Fruit fly (Drosophila melanogaster) whole organism, embryonic: ENCODE measurements around the gene Ts.

Experiments used
- BEAF-32 ChIP-seq: fragments of 200-800 bp; sonication (Bioruptor generic); optimal IDR thresholded peaks from 3 replicates; lab custom pipeline; 2017; ENCODE audit warnings: missing biosample characterization, missing genetic modification characterization, mild to moderate bottlenecking, moderate library complexity, missing genetic modification reagents
- Blimp-1 ChIP-seq: fragments of 200-800 bp; sonication (Bioruptor generic); optimal IDR thresholded peaks from 3 replicates; lab custom pipeline; 2018; ENCODE audit warnings: missing biosample characterization, missing genetic modification characterization, mild to moderate bottlenecking, moderate library complexity, missing genetic modification reagents
- CG10267 ChIP-seq: fragments of 200-800 bp; sonication (Bioruptor generic); optimal IDR thresholded peaks from 2 replicates; lab custom pipeline; 2018; ENCODE audit warnings: missing biosample characterization, mild to moderate bottlenecking, missing genetic modification characterization, moderate library complexity
- CG10321 ChIP-seq: fragments of 200-800 bp; sonication (Bioruptor generic); IDR thresholded peaks from 2 replicates; pipeline ENCODE4 v1.3.6; 2022; ENCODE audit warnings: missing biosample characterization, missing genetic modification characterization
- CG11456 ChIP-seq: fragments of 200-800 bp; sonication (Bioruptor generic); IDR thresholded peaks from 3 replicates; pipeline ENCODE4 v1.3.6; 2022; ENCODE audit warnings: missing biosample characterization, missing genetic modification characterization
- CG11723 ChIP-seq: fragments of 200-800 bp; sonication (Bioruptor generic); optimal IDR thresholded peaks from 2 replicates; lab custom pipeline; 2017; ENCODE audit warnings: missing biosample characterization, mild to moderate bottlenecking, missing genetic modification characterization
- CG12299 ChIP-seq: fragments of 200-800 bp; sonication (Bioruptor generic); optimal IDR thresholded peaks from 2 replicates; lab custom pipeline; 2018; ENCODE audit warnings: missing biosample characterization, mild to moderate bottlenecking, missing genetic modification characterization
- CG14710 ChIP-seq: fragments of 200-800 bp; sonication (Bioruptor generic); optimal IDR thresholded peaks from 3 replicates; lab custom pipeline; 2019; ENCODE audit warnings: missing biosample characterization, mild to moderate bottlenecking, missing genetic modification characterization, moderate library complexity
- CG1603 ChIP-seq: fragments of 200-800 bp; sonication (Bioruptor generic); optimal IDR thresholded peaks from 2 replicates; lab custom pipeline; 2019; ENCODE audit warnings: missing biosample characterization, mild to moderate bottlenecking, missing genetic modification characterization, moderate library complexity
- CG16863 ChIP-seq: fragments of 200-800 bp; sonication (Bioruptor generic); optimal IDR thresholded peaks from 3 replicates; lab custom pipeline; 2016; ENCODE audit warnings: missing biosample characterization, missing genetic modification characterization
- CG17328 ChIP-seq: fragments of 200-800 bp; sonication (Bioruptor generic); IDR thresholded peaks from 2 replicates; pipeline ENCODE4 v1.3.6; 2022; ENCODE audit warnings: missing biosample characterization, missing genetic modification characterization
- CG1792 ChIP-seq: fragments of 200-800 bp; sonication (Bioruptor generic); optimal IDR thresholded peaks from 2 replicates; lab custom pipeline; 2016; ENCODE audit warnings: missing biosample characterization, missing genetic modification characterization
- CG1832 ChIP-seq: fragments of 200-800 bp; sonication (Bioruptor generic); optimal IDR thresholded peaks from 2 replicates; lab custom pipeline; 2017; ENCODE audit warnings: missing biosample characterization, mild to moderate bottlenecking, missing genetic modification characterization, inconsistent platforms
- CG18764 ChIP-seq: fragments of 200-800 bp; sonication (Bioruptor generic); optimal IDR thresholded peaks from 3 replicates; lab custom pipeline; 2016; ENCODE audit warnings: missing biosample characterization, missing genetic modification characterization
- CG31224 ChIP-seq: fragments of 200-800 bp; sonication (Bioruptor generic); IDR thresholded peaks from 2 replicates; pipeline ENCODE4 v1.3.6; 2022; ENCODE audit warnings: missing biosample characterization, missing genetic modification characterization
- CG32532 ChIP-seq: fragments of 200-800 bp; sonication (Bioruptor generic); IDR thresholded peaks from 2 replicates; pipeline ENCODE4 v1.3.6; 2022; ENCODE audit warnings: missing biosample characterization, missing genetic modification characterization
- CG3838 ChIP-seq: fragments of 200-800 bp; sonication (Bioruptor generic); optimal IDR thresholded peaks from 3 replicates; lab custom pipeline; 2016; ENCODE audit warnings: missing biosample characterization, missing genetic modification characterization
- CG6272 ChIP-seq: fragments of 200-800 bp; sonication (Bioruptor generic); IDR thresholded peaks from 2 replicates; pipeline ENCODE4 v1.3.6; 2022; ENCODE audit warnings: missing biosample characterization, missing genetic modification characterization
- CG7963 ChIP-seq: fragments of 200-800 bp; sonication (Bioruptor generic); IDR thresholded peaks from 3 replicates; pipeline ENCODE4 v1.3.6; 2022; ENCODE audit warnings: missing biosample characterization, missing genetic modification characterization; ENCODE audit not compliant: partially characterized antibody
- CG9727 ChIP-seq: fragments of 200-800 bp; sonication (Bioruptor generic); optimal IDR thresholded peaks from 3 replicates; lab custom pipeline; 2017; ENCODE audit warnings: missing biosample characterization, mild to moderate bottlenecking, missing genetic modification characterization
- CG9797 ChIP-seq: fragments of 200-800 bp; sonication (Bioruptor generic); optimal IDR thresholded peaks from 3 replicates; lab custom pipeline; 2018; ENCODE audit warnings: missing biosample characterization, mild to moderate bottlenecking, missing genetic modification characterization
- Doc3 ChIP-seq: fragments of 200-800 bp; sonication (Bioruptor generic); IDR thresholded peaks from 3 replicates; pipeline ENCODE4 v1.3.6; 2022; ENCODE audit warnings: missing biosample characterization, missing genetic modification characterization; ENCODE audit not compliant: partially characterized antibody
- Dp ChIP-seq: fragments of 200-800 bp; sonication (Bioruptor generic); optimal IDR thresholded peaks from 2 replicates; lab custom pipeline; 2018; ENCODE audit warnings: missing biosample characterization, mild to moderate bottlenecking, missing genetic modification characterization, moderate library complexity
- Hmx ChIP-seq: fragments of 200-800 bp; sonication (Bioruptor generic); optimal IDR thresholded peaks from 2 replicates; lab custom pipeline; 2016; ENCODE audit warnings: missing biosample characterization, missing genetic modification characterization
- Jarid2 ChIP-seq: fragments of 200-800 bp; sonication (Bioruptor generic); optimal IDR thresholded peaks from 3 replicates; lab custom pipeline; 2017; ENCODE audit warnings: mild to moderate bottlenecking, missing biosample characterization, missing genetic modification reagents, missing genetic modification characterization
- Nf-YB ChIP-seq: fragments of 200-800 bp; sonication (Bioruptor generic); optimal IDR thresholded peaks from 3 replicates; lab custom pipeline; 2019; ENCODE audit warnings: missing biosample characterization, mild to moderate bottlenecking, missing genetic modification characterization, moderate library complexity
- Oaz ChIP-seq: fragments of 200-800 bp; sonication (Bioruptor generic); IDR thresholded peaks from 2 replicates; pipeline ENCODE4 v1.3.6; 2022; ENCODE audit warnings: missing biosample characterization, missing genetic modification characterization
- Oli ChIP-seq: fragments of 200-800 bp; sonication (Bioruptor generic); optimal IDR thresholded peaks from 2 replicates; lab custom pipeline; 2018; ENCODE audit warnings: missing biosample characterization, mild to moderate bottlenecking, missing genetic modification characterization, moderate library complexity
- PHDP ChIP-seq: fragments of 200-800 bp; sonication (Bioruptor generic); optimal IDR thresholded peaks from 3 replicates; lab custom pipeline; 2018; ENCODE audit warnings: missing biosample characterization, mild to moderate bottlenecking, missing genetic modification characterization, moderate library complexity
- Sox100B ChIP-seq: fragments of 200-800 bp; sonication (Bioruptor generic); optimal IDR thresholded peaks from 3 replicates; lab custom pipeline; 2018; ENCODE audit warnings: missing biosample characterization, mild to moderate bottlenecking, missing genetic modification characterization
- Taf1 ChIP-seq: fragments of 200-800 bp; sonication (Bioruptor generic); IDR thresholded peaks from 2 replicates; pipeline ENCODE4 v1.3.6; 2022; ENCODE audit warnings: missing biosample characterization, missing genetic modification characterization
- Trl ChIP-seq, 3 experiments: fragments of >200 bp in 2 of 3; fragments of 200-800 bp in 1 of 3; sonication (Bioruptor generic) in 1 of 3; optimal IDR thresholded peaks; 2 replicates in 1 of 3; 3 replicates in 2 of 3; lab custom pipeline; 2016 to 2017; ENCODE audit warnings: missing biosample characterization in 1 of 3, missing genetic modification characterization in 1 of 3
- YL-1 ChIP-seq: fragments of 200-800 bp; sonication (Bioruptor generic); optimal IDR thresholded peaks from 3 replicates; lab custom pipeline; 2017; ENCODE audit warnings: missing biosample characterization, mild to moderate bottlenecking, missing genetic modification characterization
- ac ChIP-seq: fragments of 200-800 bp; sonication (Bioruptor generic); optimal IDR thresholded peaks from 3 replicates; lab custom pipeline; 2017; ENCODE audit warnings: missing biosample characterization, mild to moderate bottlenecking, missing genetic modification characterization
- ap ChIP-seq: fragments of 200-800 bp; sonication (Bioruptor generic); IDR thresholded peaks from 2 replicates; pipeline ENCODE4 v1.3.6; 2022; ENCODE audit warnings: missing biosample characterization, missing genetic modification characterization
- corto ChIP-seq: fragments of 200-800 bp; sonication (Bioruptor generic); optimal IDR thresholded peaks from 2 replicates; lab custom pipeline; 2016; ENCODE audit warnings: missing biosample characterization, mild to moderate bottlenecking, missing genetic modification characterization, moderate library complexity
- crol ChIP-seq: fragments of 200-800 bp; sonication (Bioruptor generic); IDR thresholded peaks from 2 replicates; pipeline ENCODE4 v1.3.6; 2022; ENCODE audit warnings: missing biosample characterization, missing genetic modification characterization
- da ChIP-seq: fragments of 200-800 bp; sonication (Bioruptor generic); optimal IDR thresholded peaks from 2 replicates; lab custom pipeline; 2016; ENCODE audit warnings: missing biosample characterization, missing genetic modification characterization
- ind ChIP-seq: fragments of 200-800 bp; sonication (Bioruptor generic); optimal IDR thresholded peaks from 3 replicates; lab custom pipeline; 2016; ENCODE audit warnings: missing biosample characterization, missing genetic modification characterization
- lmd ChIP-seq: fragments of 200-800 bp; sonication (Bioruptor generic); IDR thresholded peaks from 2 replicates; pipeline ENCODE4 v1.3.6; 2022; ENCODE audit warnings: missing biosample characterization, missing genetic modification characterization
- nmo ChIP-seq: fragments of 200-800 bp; sonication (Bioruptor generic); optimal IDR thresholded peaks from 2 replicates; lab custom pipeline; 2018; ENCODE audit warnings: missing biosample characterization, mild to moderate bottlenecking, missing genetic modification characterization, moderate library complexity
- pan ChIP-seq, 4 experiments: fragments of >200 bp in 3 of 4; fragments of 200-800 bp in 1 of 4; sonication (Bioruptor generic) in 1 of 4; optimal IDR thresholded peaks in 3 of 4; IDR thresholded peaks in 1 of 4; 2 replicates each; pipeline versions ENCODE4 v1.3.6 to Lab custom; 2017 to 2022; ENCODE audit warnings: missing biosample characterization in 2 of 4, missing genetic modification characterization in 2 of 4, mixed read lengths in 1 of 4
- pfk ChIP-seq: fragments of 200-800 bp; sonication (Bioruptor generic); optimal IDR thresholded peaks from 2 replicates; lab custom pipeline; 2018; ENCODE audit warnings: missing biosample characterization, mild to moderate bottlenecking, missing genetic modification characterization, moderate library complexity
- sens-2 ChIP-seq: fragments of 200-800 bp; sonication (Bioruptor generic); IDR thresholded peaks from 2 replicates; pipeline ENCODE4 v1.3.6; 2022; ENCODE audit warnings: missing biosample characterization, missing genetic modification characterization
- sim ChIP-seq: fragments of 200-800 bp; sonication (Bioruptor generic); IDR thresholded peaks from 2 replicates; pipeline ENCODE4 v1.3.6; 2022; ENCODE audit warnings: missing biosample characterization, missing genetic modification characterization
- slbo ChIP-seq: fragments of 200-800 bp; sonication (Bioruptor generic); IDR thresholded peaks from 2 replicates; pipeline ENCODE4 v1.3.6; 2022; ENCODE audit warnings: missing biosample characterization, missing genetic modification characterization
- slou ChIP-seq: fragments of 200-800 bp; sonication (Bioruptor generic); optimal IDR thresholded peaks from 3 replicates; lab custom pipeline; 2016; ENCODE audit warnings: missing biosample characterization, missing genetic modification characterization
- tgo ChIP-seq: fragments of 200-800 bp; sonication (Bioruptor generic); IDR thresholded peaks from 3 replicates; pipeline ENCODE4 v1.3.6; 2022; ENCODE audit warnings: missing biosample characterization, missing genetic modification characterization
- tio ChIP-seq: fragments of 200-800 bp; sonication (Bioruptor generic); optimal IDR thresholded peaks from 2 replicates; lab custom pipeline; 2017; ENCODE audit warnings: missing biosample characterization, missing genetic modification characterization, inconsistent platforms
- twi ChIP-seq: fragments of 200-800 bp; optimal IDR thresholded peaks from 2 replicates; lab custom pipeline; 2019; ENCODE audit warnings: missing biosample characterization, mild to moderate bottlenecking, missing genetic modification characterization, moderate library complexity

Gene Ts

DNA sequence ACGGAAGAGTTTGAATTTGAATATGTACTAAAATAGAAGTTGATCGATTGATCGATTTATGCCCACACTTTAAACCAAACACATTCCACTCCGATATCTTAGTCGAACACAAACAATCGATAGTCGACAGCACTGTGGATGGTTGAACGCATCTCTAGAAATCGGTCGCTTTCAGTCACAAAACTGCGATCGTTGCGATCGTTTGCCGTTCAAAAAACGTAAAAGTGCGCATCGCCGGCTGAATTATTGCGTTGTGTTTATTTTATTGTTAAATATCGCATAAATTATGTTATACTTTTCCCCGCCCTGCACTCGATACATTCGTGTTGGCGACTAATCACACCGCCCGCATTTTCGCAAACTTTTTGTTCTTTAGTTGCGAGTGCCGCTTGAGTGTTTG lies 29.7 kb upstream of the Ts start, which contains the start of gene Ccdc85 (continued):
- TF ChIP-seq CG11456 (GFP tag; lab: Robert Waterston, UW) (no peak), Nf-YB (GFP tag; lab: Kevin White, UChicago) (peak; percentile 18), Dp (GFP tag; lab: Kevin White, UChicago) (peak; percentile 67), sens-2 (GFP tag; lab: Robert Waterston, UW) (no peak), Trl (optimal IDR thresholded peaks at IDR 0.05; lab: Kevin White, UChicago) (no peak), Trl (GFP tag; optimal IDR thresholded peaks at IDR 0.05; lab: Kevin White, UChicago) (no peak), lmd (GFP tag; lab: Robert Waterston, UW) (no peak), CG11723 (GFP tag; lab: Kevin White, UChicago) (no peak), CG3838 (no peak), CG9797 (GFP tag; lab: Kevin White, UChicago) (peak; percentile 37), tgo (GFP tag; lab: Robert Waterston, UW) (no peak), CG10267 (tag; lab: Kevin White, UChicago) (peak; percentile 51), CG6272 (no peak), CG12299 (tag; lab: Kevin White, UChicago) (no peak), corto (GFP tag; lab: Kevin White, UChicago) (no peak), slbo (GFP tag; lab: Robert Waterston, UW) (0 out of 2 replicates have a peak, but pooled peaks have one; percentile 13), CG1603 (tag; lab: Kevin White, UChicago) (peak; percentile 76), ap (GFP tag; lab: Robert Waterston, UW) (no peak), crol (no peak), Oli (tag; lab: Kevin White, UChicago) (no peak), Jarid2 (GFP tag; lab: Kevin White, UChicago) (peak; percentile 94), slou (GFP tag; lab: Kevin White, UChicago) (no peak), twi (tag; lab: Kevin White, UChicago) (no peak), CG10321 (no peak), Doc3 (peak; percentile 78), da (GFP tag; lab: Kevin White, UChicago) (no peak), CG17328 (GFP tag; lab: Robert Waterston, UW) (no peak), pan (optimal IDR thresholded peaks at IDR 0.05; lab: Kevin White, UChicago) (no peak), pan (GFP tag; optimal IDR thresholded peaks at IDR 0.05 in 1 of 2, IDR thresholded peaks at IDR 0.05 in 1 of 2) (no peak), CG31224 (GFP tag; lab: Robert Waterston, UW) (no peak), ind (GFP tag; lab: Kevin White, UChicago) (no peak), CG1832 (GFP tag; lab: Kevin White, UChicago) (no peak), CG1792 (no peak), CG18764 (GFP tag; lab: Kevin White, UChicago) (no peak), Oaz (GFP tag; lab: Robert Waterston, UW) (0 out of 2 replicates have a peak, but pooled peaks have one; percentile 5), PHDP (peak; percentile 35), Hmx (GFP tag; lab: Kevin White, UChicago) (no peak), YL-1 (GFP tag; lab: Kevin White, UChicago) (peak; percentile 28), ac (GFP tag; lab: Kevin White, UChicago) (no peak), CG16863 (no peak), nmo (GFP tag; lab: Kevin White, UChicago) (peak; percentile 15), pfk (GFP tag; lab: Kevin White, UChicago) (no peak), BEAF-32 (GFP tag; lab: Kevin White, UChicago) (peak; percentile 84), CG7963 (GFP tag; lab: Robert Waterston, UW) (peak; percentile 99), CG9727 (GFP tag; lab: Kevin White, UChicago) (no peak), CG32532 (GFP tag; lab: Robert Waterston, UW) (peak; percentile 20; the same call in 1 of the 2 replicates), Taf1 (GFP tag; lab: Robert Waterston, UW) (no peak), sim (GFP tag; lab: Robert Waterston, UW) (no peak), Sox100B (GFP tag; lab: Kevin White, UChicago) (no peak), tio (no peak), CG14710 (tag; lab: Kevin White, UChicago) (peak; percentile 41), Blimp-1 (peak; percentile 24)
